Fruit fly (Drosophila melanogaster): ENCODE results near the gene Cpr35B.

dm6 chr2L:14401616-14402240, 23.3 kb downstream of the Cpr35B start:
- TF ChIP-seq OdsH (GFP tag; optimal IDR thresholded peaks at IDR 0.05): peak; percentile 6
- TF ChIP-seq CG6854 (GFP tag; optimal IDR thresholded peaks at IDR 0.05): no peak
- peak; percentile 12 for TF ChIP-seq Hr39 (GFP tag; optimal IDR thresholded peaks at IDR 0.05)
- TF ChIP-seq salr (GFP tag; optimal IDR thresholded peaks at IDR 0.05): peak in 1 of 2 experiments; percentile 9
- TF ChIP-seq ss (GFP tag; optimal IDR thresholded peaks at IDR 0.05): no peak
- TF ChIP-seq CG8319 (GFP tag; optimal IDR thresholded peaks at IDR 0.05): no peak
- TF ChIP-seq CG11294 (GFP tag; IDR thresholded peaks at IDR 0.05): no peak
- no peak for TF ChIP-seq spab (GFP tag; optimal IDR thresholded peaks at IDR 0.05)
- TF ChIP-seq fd85E (GFP tag; optimal IDR thresholded peaks at IDR 0.05): no peak
- TF ChIP-seq CG10631 (GFP tag; optimal IDR thresholded peaks at IDR 0.05): no peak
- TF ChIP-seq Blimp-1 (GFP tag; optimal IDR thresholded peaks at IDR 0.05): no peak
- TF ChIP-seq Sox102F (GFP tag; optimal IDR thresholded peaks at IDR 0.05): no peak
- TF ChIP-seq esn (GFP tag; optimal IDR thresholded peaks at IDR 0.05): no peak

All from whole organism, prepupa.